Worm (Caenorhabditis elegans) whole organism, late embryonic: ENCODE measurements around the gene str-193.

Experiments
- C08G9.2 ChIP-seq: sonication (generic microtip); optimal IDR thresholded peaks from 2 replicates; lab custom pipeline; 2016; ENCODE audit warnings: mild to moderate bottlenecking, missing genetic modification characterization, moderate library complexity, missing compliant biosample characterization
- F13H6.1 ChIP-seq: sonication (generic microtip); optimal IDR thresholded peaks from 2 replicates; lab custom pipeline; 2016; ENCODE audit warnings: missing genetic modification characterization, missing compliant biosample characterization
- K02D7.2 ChIP-seq: sonication (generic microtip); optimal IDR thresholded peaks from 2 replicates; lab custom pipeline; 2017; ENCODE audit warnings: mild to moderate bottlenecking, missing genetic modification characterization, missing compliant biosample characterization
- K09A11.1 ChIP-seq: sonication (generic microtip); optimal IDR thresholded peaks from 2 replicates; lab custom pipeline; 2017; ENCODE audit warnings: antibody characterized with exemption, mild to moderate bottlenecking, missing genetic modification characterization, missing compliant biosample characterization; ENCODE audit not compliant: insufficient read depth
- T23F11.4 ChIP-seq: fragments of 200-800 bp; sonication (Bioruptor generic); optimal IDR thresholded peaks from 2 replicates; lab custom pipeline; 2018; ENCODE audit warnings: mild to moderate bottlenecking, missing genetic modification characterization, missing compliant biosample characterization
- Y22D7AL.16 ChIP-seq: sonication (generic microtip); optimal IDR thresholded peaks from 2 replicates; lab custom pipeline; 2016; ENCODE audit warnings: missing genetic modification characterization, missing compliant biosample characterization
- ceh-14 ChIP-seq: sonication (generic microtip); optimal IDR thresholded peaks from 2 replicates; lab custom pipeline; 2016; ENCODE audit warnings: missing genotype, missing genetic modification characterization, missing compliant biosample characterization
- ceh-18 ChIP-seq: sonication (generic microtip); optimal IDR thresholded peaks from 2 replicates; lab custom pipeline; 2016; ENCODE audit warnings: missing genetic modification characterization, missing compliant biosample characterization
- ceh-19 ChIP-seq: fragments of 200-800 bp; sonication (Bioruptor generic); optimal IDR thresholded peaks from 2 replicates; lab custom pipeline; 2018; ENCODE audit warnings: mild to moderate bottlenecking, missing genetic modification characterization, missing compliant biosample characterization
- ceh-2 ChIP-seq: sonication (generic microtip); optimal IDR thresholded peaks from 2 replicates; lab custom pipeline; 2016; ENCODE audit warnings: missing genotype, missing genetic modification characterization, missing compliant biosample characterization
- ceh-30 ChIP-seq: fragments of 150-350 bp; optimal IDR thresholded peaks from 2 replicates; lab custom pipeline; 2014; ENCODE audit warnings: missing biosample characterization, missing genetic modification characterization
- ceh-31 ChIP-seq: sonication (generic microtip); optimal IDR thresholded peaks from 2 replicates; lab custom pipeline; 2016; ENCODE audit warnings: missing genetic modification characterization, missing compliant biosample characterization
- ceh-34 ChIP-seq: sonication (generic microtip); optimal IDR thresholded peaks from 2 replicates; lab custom pipeline; 2016; ENCODE audit warnings: mild to moderate bottlenecking, missing genetic modification characterization, missing compliant biosample characterization
- ceh-45 ChIP-seq: fragments of 200-800 bp; sonication (Bioruptor generic); IDR thresholded peaks from 2 replicates; pipeline ENCODE4 v1.3.6; 2022; ENCODE audit warnings: missing genetic modification reagents, missing genetic modification characterization, missing compliant biosample characterization
- ceh-6 ChIP-seq: fragments of 200-800 bp; sonication (Bioruptor generic); optimal IDR thresholded peaks from 2 replicates; lab custom pipeline; 2018; ENCODE audit warnings: mild to moderate bottlenecking, missing genetic modification characterization, missing compliant biosample characterization
- dmd-4 ChIP-seq: sonication (generic microtip); optimal IDR thresholded peaks from 2 replicates; lab custom pipeline; 2016; ENCODE audit warnings: borderline replicate concordance, missing genetic modification characterization, missing compliant biosample characterization
- elt-2 ChIP-seq: sonication (generic microtip); optimal IDR thresholded peaks from 2 replicates; lab custom pipeline; 2016; ENCODE audit warnings: missing genetic modification reagents, missing genetic modification characterization, missing compliant biosample characterization
- ets-4 ChIP-seq: sonication (generic microtip); optimal IDR thresholded peaks from 2 replicates; lab custom pipeline; 2016; ENCODE audit warnings: missing genetic modification characterization, missing compliant biosample characterization
- fax-1 ChIP-seq: sonication (generic microtip); optimal IDR thresholded peaks from 2 replicates; lab custom pipeline; 2016; ENCODE audit warnings: missing genotype, missing genetic modification characterization, missing compliant biosample characterization
- fkh-6 ChIP-seq: sonication (generic microtip); optimal IDR thresholded peaks from 2 replicates; lab custom pipeline; 2016; ENCODE audit warnings: missing genetic modification characterization, missing compliant biosample characterization
- gmeb-2 ChIP-seq: sonication (generic microtip); optimal IDR thresholded peaks from 2 replicates; lab custom pipeline; 2016; ENCODE audit warnings: missing genetic modification characterization, inconsistent platforms, missing compliant biosample characterization
- hlh-15 ChIP-seq: sonication (generic microtip); optimal IDR thresholded peaks from 2 replicates; lab custom pipeline; 2016; ENCODE audit warnings: missing genetic modification characterization, missing compliant biosample characterization
- hlh-30 ChIP-seq: sonication (generic microtip); optimal IDR thresholded peaks from 2 replicates; lab custom pipeline; 2017; ENCODE audit warnings: antibody characterized with exemption, missing genetic modification characterization, missing compliant biosample characterization; ENCODE audit not compliant: insufficient read depth
- hlh-6 ChIP-seq: sonication (generic microtip); optimal IDR thresholded peaks from 2 replicates; lab custom pipeline; 2016; ENCODE audit warnings: missing genotype, missing genetic modification characterization, missing compliant biosample characterization
- lim-6 ChIP-seq: sonication (generic microtip); optimal IDR thresholded peaks from 2 replicates; lab custom pipeline; 2016; ENCODE audit warnings: missing genetic modification characterization, missing compliant biosample characterization
- nfya-1 ChIP-seq: sonication (generic microtip); optimal IDR thresholded peaks from 2 replicates; lab custom pipeline; 2017; ENCODE audit warnings: missing genetic modification characterization, mild to moderate bottlenecking, missing compliant biosample characterization, antibody characterized with exemption, moderate library complexity
- nhr-232 ChIP-seq: sonication (generic microtip); optimal IDR thresholded peaks from 2 replicates; lab custom pipeline; 2016; ENCODE audit warnings: missing genetic modification characterization, missing compliant biosample characterization
- npax-4 ChIP-seq: sonication (generic microtip); optimal IDR thresholded peaks from 2 replicates; lab custom pipeline; 2016; ENCODE audit warnings: missing genetic modification characterization, missing compliant biosample characterization
- odd-2 ChIP-seq: sonication (generic microtip); optimal IDR thresholded peaks from 2 replicates; lab custom pipeline; 2017; ENCODE audit warnings: antibody characterized with exemption, mild to moderate bottlenecking, missing genetic modification characterization, missing compliant biosample characterization
- pag-3 ChIP-seq: sonication (generic microtip); optimal IDR thresholded peaks from 2 replicates; lab custom pipeline; 2016; ENCODE audit warnings: missing compliant biosample characterization, missing genetic modification characterization, borderline replicate concordance
- pax-1 ChIP-seq: fragments of 150-350 bp; optimal IDR thresholded peaks from 2 replicates; lab custom pipeline; 2014; ENCODE audit warnings: missing biosample characterization, missing genetic modification characterization
- pha-2 ChIP-seq: sonication (generic microtip); optimal IDR thresholded peaks from 2 replicates; lab custom pipeline; 2017; ENCODE audit warnings: mild to moderate bottlenecking, missing genetic modification characterization, missing compliant biosample characterization
- pha-4 ChIP-seq: fragments of 150-350 bp; optimal IDR thresholded peaks from 2 replicates; lab custom pipeline; 2018; ENCODE audit warnings: missing biosample characterization, missing genetic modification reagents, missing genetic modification characterization
- rnt-1 ChIP-seq: sonication (generic microtip); optimal IDR thresholded peaks from 2 replicates; lab custom pipeline; 2016; ENCODE audit warnings: missing genetic modification characterization, missing compliant biosample characterization
- sdc-2 ChIP-seq: sonication (generic microtip); optimal IDR thresholded peaks from 2 replicates; lab custom pipeline; 2016; ENCODE audit warnings: missing genotype, missing genetic modification characterization, missing compliant biosample characterization
- sox-2 ChIP-seq: fragments of 200-800 bp; sonication (Bioruptor generic); IDR thresholded peaks from 2 replicates; pipeline ENCODE4 v1.3.6; 2022; ENCODE audit warnings: missing genetic modification reagents, missing genetic modification characterization, missing compliant biosample characterization
- sox-4 ChIP-seq: sonication (generic microtip); optimal IDR thresholded peaks from 2 replicates; lab custom pipeline; 2017; ENCODE audit warnings: mild to moderate bottlenecking, missing genetic modification characterization, inconsistent platforms, missing compliant biosample characterization
- syd-9 ChIP-seq: sonication (generic microtip); optimal IDR thresholded peaks from 2 replicates; lab custom pipeline; 2016; ENCODE audit warnings: mild to moderate bottlenecking, missing genetic modification characterization, moderate library complexity, missing compliant biosample characterization
- tbx-2 ChIP-seq: sonication (generic microtip); optimal IDR thresholded peaks from 2 replicates; lab custom pipeline; 2016; ENCODE audit warnings: missing genetic modification characterization, missing compliant biosample characterization
- unc-55 ChIP-seq: sonication (generic microtip); optimal IDR thresholded peaks from 2 replicates; lab custom pipeline; 2017; ENCODE audit warnings: missing biosample characterization, missing genetic modification reagents, missing genetic modification characterization
- unc-86 ChIP-seq: sonication (generic microtip); optimal IDR thresholded peaks from 2 replicates; lab custom pipeline; 2016; ENCODE audit warnings: missing genetic modification characterization, missing compliant biosample characterization
- ztf-16 ChIP-seq: sonication (generic microtip); optimal IDR thresholded peaks from 2 replicates; lab custom pipeline; 2017; ENCODE audit warnings: missing genetic modification characterization, missing compliant biosample characterization

The str-193 gene

DNA sequence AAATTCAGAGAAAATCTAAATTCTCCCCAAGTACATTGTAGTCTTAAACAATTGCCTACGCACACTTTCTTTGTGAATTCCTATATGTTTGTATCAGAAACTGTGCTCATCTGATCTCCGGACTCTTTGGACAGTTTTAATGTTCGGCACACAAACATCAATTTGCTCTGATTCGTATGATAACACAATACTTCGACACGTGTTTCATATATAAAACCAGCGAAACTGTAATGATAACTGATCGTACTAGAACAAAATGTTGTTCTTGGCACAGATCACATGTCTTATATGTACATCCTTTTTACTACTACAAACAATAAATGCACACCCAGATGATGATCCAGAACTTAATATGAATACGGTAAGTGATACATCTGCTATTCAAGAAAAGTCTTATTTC, 30.3 kb downstream of the str-193 start, which contains the start of gene lipl-2:
Gene lipl-2, plus strand, starts transcription at position 236 of the 400 bp plus-strand sequence.
- TF ChIP-seq dmd-4 (no peak), ceh-45 (GFP tag; lab: Robert Waterston, UW) (no peak), ceh-30 (tag; lab: Kevin White, UChicago) (no peak), unc-55 (GFP tag; lab: Kevin White, UChicago) (no peak), ceh-14 (no peak), pha-2 (tag; lab: Kevin White, UChicago) (no peak), gmeb-2 (tag; lab: Kevin White, UChicago) (no peak), unc-86 (tag; lab: Kevin White, UChicago) (no peak)

DNA sequence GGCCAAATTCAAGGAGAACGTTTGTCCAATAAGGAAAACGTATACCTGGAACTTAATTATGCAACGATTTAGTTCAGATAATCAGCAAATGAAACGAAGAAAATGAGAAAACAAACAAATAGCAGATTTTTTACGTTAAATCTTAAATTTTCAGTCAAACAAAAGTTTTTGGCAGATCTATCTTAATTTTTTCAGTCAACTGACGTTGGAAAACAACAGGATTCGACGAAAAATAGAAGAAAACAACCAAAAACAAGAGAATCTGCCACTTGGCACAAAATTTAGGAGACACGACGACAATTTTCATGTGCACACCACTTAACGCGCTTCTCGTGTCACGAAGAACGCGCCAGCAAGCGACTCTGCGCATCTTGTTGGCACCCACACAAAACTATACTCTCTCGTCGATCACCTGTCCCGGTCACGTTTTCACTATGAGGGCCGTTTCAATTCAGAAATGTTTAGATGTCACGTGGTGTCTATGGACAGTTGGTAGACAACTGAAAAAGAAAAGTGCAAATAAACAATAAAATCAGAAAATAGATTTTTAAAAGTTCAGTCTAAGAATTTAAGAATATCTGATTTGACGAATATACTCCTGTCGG, 31.9 kb downstream of the str-193 start, which contains the start of gene ztf-7:
Gene ztf-7, minus strand, starts transcription at position 51 of the 605 bp plus-strand sequence.
- TF ChIP-seq K02D7.2 (tag; lab: Kevin White, UChicago) (no peak), ceh-31 (peak; percentile 80), K09A11.1 (tag; lab: Kevin White, UChicago) (no peak), sdc-2 (tag; lab: Kevin White, UChicago) (no peak), lim-6 (no peak), ceh-34 (peak; percentile 4), ceh-6 (no peak), hlh-30 (tag; lab: Kevin White, UChicago) (peak; percentile 99), syd-9 (no peak), rnt-1 (tag; lab: Kevin White, UChicago) (peak; percentile 65), hlh-6 (tag; lab: Kevin White, UChicago) (no peak), ceh-30 (tag; lab: Kevin White, UChicago) (peak; percentile 42), pha-4 (tag; lab: Kevin White, UChicago) (no peak), ceh-18 (tag; lab: Kevin White, UChicago) (peak; percentile 89), nfya-1 (tag; lab: Kevin White, UChicago) (peak; percentile 80), ets-4 (tag; lab: Kevin White, UChicago) (peak; percentile 35), unc-55 (GFP tag; lab: Kevin White, UChicago) (peak; percentile 74), tbx-2 (tag; lab: Kevin White, UChicago) (peak; percentile 68), hlh-15 (tag; lab: Kevin White, UChicago) (no peak)

DNA sequence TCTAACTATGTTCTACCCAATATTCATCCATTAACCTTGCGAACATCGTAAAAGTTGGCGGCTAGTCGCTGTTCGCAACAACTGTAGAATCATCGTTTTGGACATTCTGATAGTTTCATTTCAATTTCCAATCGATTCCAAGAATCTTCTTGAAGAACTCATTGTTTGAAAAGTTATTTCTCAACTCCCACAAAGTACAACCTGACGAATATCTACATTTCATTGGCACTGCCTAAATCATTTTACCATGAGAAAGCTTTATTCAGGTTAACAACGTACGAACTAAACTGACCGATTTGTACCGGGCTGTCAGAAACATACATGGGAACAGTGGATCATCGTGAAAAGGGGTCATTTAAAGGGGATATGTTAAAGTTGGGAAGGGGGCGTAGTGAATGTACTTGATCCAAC, 34.9 kb downstream of the str-193 start, which contains the start of gene F46B6.6:
Gene F46B6.6, minus strand, starts transcription at position 148 of the 411 bp plus-strand sequence.
- TF ChIP-seq sox-2 (GFP tag; lab: Robert Waterston, UW) (no peak), nhr-232 (no peak), pag-3 (tag; lab: Kevin White, UChicago) (no peak), odd-2 (tag; lab: Kevin White, UChicago) (no peak), C08G9.2 (tag; lab: Kevin White, UChicago) (no peak), Y22D7AL.16 (tag; lab: Kevin White, UChicago) (no peak), ceh-2 (tag; lab: Kevin White, UChicago) (no peak), unc-86 (tag; lab: Kevin White, UChicago) (no peak), T23F11.4 (GFP tag; lab: Kevin White, UChicago) (no peak), npax-4 (tag; lab: Kevin White, UChicago) (no peak), sox-4 (no peak), fkh-6 (tag; lab: Kevin White, UChicago) (no peak), elt-2 (tag; lab: Kevin White, UChicago) (no peak), lim-6 (no peak), pax-1 (tag; lab: Kevin White, UChicago) (no peak), ceh-19 (GFP tag; lab: Kevin White, UChicago) (no peak), ztf-16 (tag; lab: Kevin White, UChicago) (no peak), F13H6.1 (no peak), fax-1 (tag; lab: Kevin White, UChicago) (no peak)
- TF ChIP-seq, all 69 proteins: peak for 0
